Worm (Caenorhabditis elegans) whole organism, L1 larva: Measurements from ENCODE around the gene srx-112.

ENCODE experiments used
- C04F5.9 ChIP-seq: sonication (generic microtip); optimal IDR thresholded peaks from 2 replicates; lab custom pipeline; 2016; ENCODE audit warnings: missing genetic modification characterization, missing compliant biosample characterization
- aha-1 ChIP-seq: fragments of 150-350 bp; optimal IDR thresholded peaks from 2 replicates; lab custom pipeline; 2014; ENCODE audit warnings: missing biosample characterization, missing genetic modification characterization
- ceh-82 ChIP-seq, 3 experiments: fragments of 150-350 bp in 1 of 3; sonication (generic microtip) in 2 of 3; optimal IDR thresholded peaks; 2 replicates each; lab custom pipeline; 2014 to 2017; ENCODE audit warnings: missing biosample characterization in 3 of 3, missing genetic modification characterization in 3 of 3
- ceh-90 ChIP-seq: sonication (generic microtip); optimal IDR thresholded peaks from 2 replicates; lab custom pipeline; 2016; ENCODE audit warnings: missing genetic modification characterization, missing compliant biosample characterization
- efl-1 ChIP-seq, 4 experiments: fragments of 150-350 bp; optimal IDR thresholded peaks in 3 of 4; peaks in 1 of 4; 1 replicate in 1 of 4; 2 replicates in 3 of 4; lab custom pipeline; 2014; ENCODE audit warnings: missing biosample characterization in 2 of 4, missing genetic modification characterization in 2 of 4, missing genetic modification reagents in 2 of 4
- egl-27 ChIP-seq, 2 experiments: fragments of 150-350 bp in 1 of 2; sonication (generic microtip); optimal IDR thresholded peaks; 3 replicates each; lab custom pipeline; 2017 to 2018; ENCODE audit warnings: missing biosample characterization in 2 of 2, missing genetic modification characterization in 2 of 2, missing genetic modification reagents in 2 of 2
- elt-3 ChIP-seq, 6 experiments: fragments of 150-350 bp in 1 of 6; sonication (generic microtip); optimal IDR thresholded peaks; 2 replicates each; lab custom pipeline; 2017 to 2018; ENCODE audit warnings: missing biosample characterization in 6 of 6, missing genetic modification characterization in 6 of 6, inconsistent platforms in 1 of 6
- fkh-10 ChIP-seq: sonication (generic microtip); optimal IDR thresholded peaks from 2 replicates; lab custom pipeline; 2017; ENCODE audit warnings: missing biosample characterization, missing genetic modification reagents, missing genetic modification characterization
- fkh-8 ChIP-seq: sonication (generic microtip); optimal IDR thresholded peaks from 2 replicates; lab custom pipeline; 2016; ENCODE audit warnings: mild to moderate bottlenecking, missing genetic modification characterization, missing compliant biosample characterization
- fos-1 ChIP-seq: fragments of 150-350 bp; optimal IDR thresholded peaks from 2 replicates; lab custom pipeline; 2014; ENCODE audit warnings: missing biosample characterization, missing genetic modification characterization
- hlh-17 ChIP-seq: fragments of 200-800 bp; sonication (Bioruptor generic); optimal IDR thresholded peaks from 2 replicates; lab custom pipeline; 2018; ENCODE audit warnings: missing genetic modification characterization, mild to moderate bottlenecking, missing compliant biosample characterization, moderate library complexity, borderline replicate concordance
- hlh-4 ChIP-seq: sonication (generic microtip); optimal IDR thresholded peaks from 2 replicates; lab custom pipeline; 2016; ENCODE audit warnings: mild to moderate bottlenecking, missing genetic modification characterization, missing compliant biosample characterization
- irx-1 ChIP-seq: sonication (generic microtip); optimal IDR thresholded peaks from 2 replicates; lab custom pipeline; 2016; ENCODE audit warnings: missing genetic modification characterization, missing compliant biosample characterization
- isw-1 ChIP-seq: fragments of 200-800 bp; sonication (Bioruptor generic); IDR thresholded peaks from 2 replicates; pipeline ENCODE4 v1.3.6; 2022; ENCODE audit warnings: missing genetic modification characterization, missing compliant biosample characterization
- jun-1 ChIP-seq: fragments of 150-350 bp; optimal IDR thresholded peaks from 2 replicates; lab custom pipeline; 2014; ENCODE audit warnings: missing biosample characterization, missing genetic modification reagents, missing genetic modification characterization
- lin-15B ChIP-seq: fragments of 150-350 bp; sonication (generic microtip); optimal IDR thresholded peaks from 3 replicates; lab custom pipeline; 2014; ENCODE audit warnings: missing biosample characterization, missing genetic modification characterization
- lin-39 ChIP-seq: fragments of 150-350 bp; optimal IDR thresholded peaks from 2 replicates; lab custom pipeline; 2014; ENCODE audit warnings: missing biosample characterization, missing genetic modification reagents, missing genetic modification characterization
- lir-3 ChIP-seq: sonication (generic microtip); optimal IDR thresholded peaks from 2 replicates; lab custom pipeline; 2016; ENCODE audit warnings: mild to moderate bottlenecking, missing genetic modification characterization, moderate library complexity, missing compliant biosample characterization; ENCODE audit not compliant: poor library complexity
- mef-2 ChIP-seq: fragments of 150-350 bp; optimal IDR thresholded peaks from 2 replicates; lab custom pipeline; 2014; ENCODE audit warnings: missing biosample characterization, missing genetic modification characterization
- nhr-12 ChIP-seq: sonication (generic microtip); optimal IDR thresholded peaks from 2 replicates; lab custom pipeline; 2017; ENCODE audit warnings: missing biosample characterization, missing genetic modification characterization
- nhr-19 ChIP-seq: fragments of 200-800 bp; sonication (Bioruptor generic); conservative IDR thresholded peaks from 2 replicates; pipeline ENCODE4 v1.3.6; 2022; ENCODE audit warnings: missing genetic modification characterization, missing compliant biosample characterization
- nhr-47 ChIP-seq: sonication (generic microtip); optimal IDR thresholded peaks from 2 replicates; lab custom pipeline; 2016; ENCODE audit warnings: mild to moderate bottlenecking, missing genetic modification characterization, moderate library complexity, missing compliant biosample characterization
- nhr-77 ChIP-seq: fragments of 150-350 bp; optimal IDR thresholded peaks from 2 replicates; lab custom pipeline; 2014; ENCODE audit warnings: missing biosample characterization, missing genetic modification characterization
- nhr-85 ChIP-seq: sonication (generic microtip); peaks from one replicate; lab custom pipeline; 2016; ENCODE audit warnings: missing genetic modification characterization, inconsistent platforms, missing compliant biosample characterization
- nhr-90 ChIP-seq: sonication (generic microtip); optimal IDR thresholded peaks from 2 replicates; lab custom pipeline; 2016; ENCODE audit warnings: mild to moderate bottlenecking, missing genetic modification characterization, missing compliant biosample characterization; ENCODE audit not compliant: poor library complexity
- pag-3 ChIP-seq: sonication (generic microtip); optimal IDR thresholded peaks from 2 replicates; lab custom pipeline; 2017; ENCODE audit warnings: missing genetic modification characterization, mild to moderate bottlenecking, missing compliant biosample characterization, antibody characterized with exemption, borderline replicate concordance; ENCODE audit not compliant: insufficient read depth
- pqm-1 ChIP-seq: sonication (generic microtip); optimal IDR thresholded peaks from 3 replicates; lab custom pipeline; 2017; ENCODE audit warnings: missing biosample characterization, missing genetic modification characterization
- skn-1 ChIP-seq: fragments of 150-350 bp; optimal IDR thresholded peaks from 2 replicates; lab custom pipeline; 2014; ENCODE audit warnings: missing biosample characterization, missing genetic modification characterization
- sox-4 ChIP-seq: sonication (generic microtip); optimal IDR thresholded peaks from 2 replicates; lab custom pipeline; 2016; ENCODE audit warnings: missing genetic modification characterization, missing compliant biosample characterization
- sptf-1 ChIP-seq: fragments of 150-350 bp; optimal IDR thresholded peaks from 2 replicates; lab custom pipeline; 2014; ENCODE audit warnings: missing biosample characterization, missing genetic modification characterization
- sup-37 ChIP-seq: fragments of 200-800 bp; sonication (Bioruptor generic); optimal IDR thresholded peaks from 2 replicates; lab custom pipeline; 2018; ENCODE audit warnings: mild to moderate bottlenecking, missing genetic modification characterization, missing compliant biosample characterization
- swsn-7 ChIP-seq: sonication (generic microtip); optimal IDR thresholded peaks from 2 replicates; lab custom pipeline; 2016; ENCODE audit warnings: missing genetic modification characterization, missing compliant biosample characterization
- tbx-2 ChIP-seq: sonication (generic microtip); optimal IDR thresholded peaks from 2 replicates; lab custom pipeline; 2016; ENCODE audit warnings: missing genetic modification characterization, missing compliant biosample characterization
- unc-130 ChIP-seq: fragments of 150-350 bp; optimal IDR thresholded peaks from 2 replicates; lab custom pipeline; 2017; ENCODE audit warnings: missing biosample characterization, missing genetic modification characterization, inconsistent platforms
- unc-62 ChIP-seq: fragments of 150-350 bp; optimal IDR thresholded peaks from 2 replicates; lab custom pipeline; 2014; ENCODE audit warnings: missing biosample characterization, missing genetic modification reagents, missing genetic modification characterization
- unc-86 ChIP-seq: sonication (generic microtip); optimal IDR thresholded peaks from 2 replicates; lab custom pipeline; 2016; ENCODE audit warnings: missing genetic modification characterization, missing compliant biosample characterization
- vab-15 ChIP-seq: sonication (generic microtip); optimal IDR thresholded peaks from 2 replicates; lab custom pipeline; 2017; ENCODE audit warnings: missing genotype, mild to moderate bottlenecking, missing genetic modification characterization, missing compliant biosample characterization
- zag-1 ChIP-seq: fragments of 150-350 bp; optimal IDR thresholded peaks from 2 replicates; lab custom pipeline; 2014; ENCODE audit warnings: missing biosample characterization, missing genetic modification characterization
- zip-4 ChIP-seq: fragments of 200-800 bp; sonication (Bioruptor generic); optimal IDR thresholded peaks from 2 replicates; lab custom pipeline; 2018; ENCODE audit warnings: mild to moderate bottlenecking, missing genetic modification characterization, moderate library complexity, missing compliant biosample characterization
- ztf-11 ChIP-seq, 2 experiments: sonication (generic microtip); optimal IDR thresholded peaks; 2 replicates each; lab custom pipeline; 2016 to 2017; ENCODE audit warnings: missing genetic modification characterization in 2 of 2, missing biosample characterization in 1 of 2, missing compliant biosample characterization in 1 of 2

The srx-112 gene

DNA sequence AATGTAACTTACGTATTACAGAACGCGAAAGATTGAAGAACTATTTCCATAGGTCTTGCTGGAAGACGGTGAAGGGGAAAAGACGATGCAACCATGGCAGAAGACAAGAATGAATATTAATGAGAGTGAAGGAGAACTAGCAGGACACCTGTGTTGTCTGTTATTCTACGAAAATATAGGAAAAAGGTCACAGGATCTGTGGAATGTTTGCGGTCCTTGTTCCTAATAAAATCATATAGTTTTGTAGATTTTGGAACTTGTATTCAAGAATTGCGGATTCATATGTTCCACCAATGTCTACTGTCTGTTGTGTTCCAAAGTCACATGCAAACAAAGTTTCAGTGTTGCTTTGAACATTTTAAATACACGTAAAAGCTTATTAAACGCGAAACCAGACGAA, 12.2 kb downstream of the srx-112 start, which contains the start of gene sdz-11:
TSS of gene sdz-11 (minus strand) at position 101 of the 400 bp plus-strand sequence.
- TF ChIP-seq nhr-19 (GFP tag; lab: Robert Waterston, UW) (no peak), egl-27 (tag; optimal IDR thresholded peaks at IDR 0.05; lab: Kevin White, UChicago) (no peak), efl-1 (optimal IDR thresholded peaks at IDR 0.05; lab: Kevin White, UChicago) (no peak), efl-1 (GFP tag; optimal IDR thresholded peaks at IDR 0.05 in 1 of 2; lab: Kevin White, UChicago) (no peak), ceh-82 (tag; optimal IDR thresholded peaks at IDR 0.05; lab: Kevin White, UChicago) (no peak), ztf-11 (tag; optimal IDR thresholded peaks at IDR 0.05; lab: Kevin White, UChicago) (no peak), nhr-12 (tag; lab: Kevin White, UChicago) (no peak), pqm-1 (tag; lab: Kevin White, UChicago) (no peak), zag-1 (tag; lab: Kevin White, UChicago) (no peak), aha-1 (tag; lab: Kevin White, UChicago) (no peak), hlh-4 (tag; lab: Kevin White, UChicago) (no peak), lin-15B (tag; lab: Kevin White, UChicago) (no peak), vab-15 (no peak), pag-3 (tag; lab: Kevin White, UChicago) (no peak), nhr-47 (tag; lab: Kevin White, UChicago) (no peak), nhr-90 (tag; lab: Kevin White, UChicago) (no peak), elt-3 (tag; optimal IDR thresholded peaks at IDR 0.05; lab: Kevin White, UChicago) (no peak), isw-1 (no peak)
- TF ChIP-seq, all 84 proteins: peak for 0

DNA sequence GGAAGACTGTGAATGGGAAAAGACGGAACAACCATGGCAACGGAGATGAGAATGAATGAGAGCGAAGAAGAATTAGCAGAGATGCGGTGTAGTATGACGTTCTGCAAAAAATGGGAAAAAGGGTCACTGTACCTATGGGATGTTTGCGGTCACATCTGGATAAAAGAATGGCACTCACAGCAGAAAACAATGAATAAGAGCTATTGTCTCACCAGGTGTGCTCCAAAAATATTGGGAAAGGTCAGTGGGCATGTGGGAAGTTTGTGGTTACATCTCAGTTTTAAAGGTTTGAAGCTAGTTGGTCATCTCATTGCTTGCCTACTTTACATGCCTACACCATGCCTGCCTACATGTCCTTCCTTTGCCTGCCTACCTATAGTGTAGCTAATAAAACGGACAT, 13.7 kb downstream of the srx-112 start, which contains the start of gene fbxb-91:
TSS of gene fbxb-91 (minus strand) at position 101 of the 400 bp plus-strand sequence.
- no peak for TF ChIP-seq zip-4 (GFP tag; lab: Kevin White, UChicago)
- TF ChIP-seq unc-62 (GFP tag; lab: Kevin White, UChicago): no peak
- TF ChIP-seq unc-86: no peak
- TF ChIP-seq nhr-85 (tag; lab: Kevin White, UChicago): no peak
- no peak for TF ChIP-seq nhr-77 (tag; lab: Kevin White, UChicago)
- no peak for TF ChIP-seq egl-27 (tag; optimal IDR thresholded peaks at IDR 0.05; lab: Kevin White, UChicago)
- no peak for TF ChIP-seq fos-1 (tag; lab: Kevin White, UChicago)
- no peak for TF ChIP-seq mef-2 (tag; lab: Kevin White, UChicago)
- TF ChIP-seq sptf-1 (tag; lab: Kevin White, UChicago): no peak
- TF ChIP-seq jun-1 (tag; lab: Kevin White, UChicago): no peak
- TF ChIP-seq tbx-2 (tag; lab: Kevin White, UChicago): no peak

DNA sequence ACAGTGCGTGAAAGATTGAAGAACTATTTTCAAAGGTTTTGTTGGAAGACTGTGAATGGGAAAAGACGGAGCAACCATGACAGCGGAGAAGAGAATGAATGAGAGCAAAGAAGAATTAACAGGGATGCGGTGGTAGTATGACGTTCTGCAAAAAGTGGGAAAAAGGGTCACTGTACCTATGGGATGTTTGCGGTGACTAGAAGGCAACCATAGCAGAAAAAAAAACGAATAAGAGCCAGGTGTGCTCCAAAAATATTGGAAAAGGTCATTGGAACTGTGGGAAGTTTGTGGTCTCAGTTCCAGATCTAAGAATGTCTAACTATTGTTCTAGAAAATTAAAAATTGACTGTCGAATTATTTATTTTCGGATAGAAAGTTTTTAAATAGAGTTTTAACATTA, 15.7 kb downstream of the srx-112 start, which contains the start of gene fbxb-90:
TSS of gene fbxb-90 (minus strand) at position 101 of the 400 bp plus-strand sequence.
- TF ChIP-seq lin-39 (tag; lab: Kevin White, UChicago): no peak
- TF ChIP-seq skn-1 (tag; lab: Kevin White, UChicago): no peak
- no peak for TF ChIP-seq irx-1
- TF ChIP-seq nhr-90 (tag; lab: Kevin White, UChicago): no peak
- TF ChIP-seq sup-37 (GFP tag; lab: Kevin White, UChicago): no peak
- TF ChIP-seq vab-15: no peak
- TF ChIP-seq swsn-7 (tag; lab: Kevin White, UChicago): no peak
- no peak for TF ChIP-seq C04F5.9
- no peak for TF ChIP-seq fkh-8 (tag; lab: Kevin White, UChicago)
- no peak for TF ChIP-seq pag-3 (tag; lab: Kevin White, UChicago)
- TF ChIP-seq elt-3 (tag; optimal IDR thresholded peaks at IDR 0.05; lab: Kevin White, UChicago): no peak
- no peak for TF ChIP-seq lir-3 (tag; lab: Kevin White, UChicago)
- TF ChIP-seq unc-130 (tag; lab: Kevin White, UChicago): no peak
- TF ChIP-seq sox-4 (tag; lab: Kevin White, UChicago): no peak
- no peak for TF ChIP-seq hlh-17 (GFP tag; lab: Kevin White, UChicago)
- TF ChIP-seq nhr-47 (tag; lab: Kevin White, UChicago): no peak
- no peak for TF ChIP-seq ceh-90 (tag; lab: Kevin White, UChicago)
- no peak for TF ChIP-seq fkh-10 (GFP tag; lab: Kevin White, UChicago)
